Fruit fly (Drosophila melanogaster) whole organism, prepupa: Measurements from ENCODE around the gene CG15514.

Experiments
- Blimp-1 ChIP-seq: fragments of 200-800 bp; sonication (Bioruptor generic); optimal IDR thresholded peaks from 3 replicates; lab custom pipeline; 2017; ENCODE audit warnings: missing biosample characterization, missing genetic modification characterization, mild to moderate bottlenecking, moderate library complexity, missing genetic modification reagents
- CG10631 ChIP-seq: fragments of 200-800 bp; sonication (Bioruptor generic); optimal IDR thresholded peaks from 2 replicates; lab custom pipeline; 2016; ENCODE audit warnings: missing biosample characterization, missing genetic modification characterization
- CG10669 ChIP-seq: fragments of 200-800 bp; sonication (Bioruptor generic); optimal IDR thresholded peaks from 3 replicates; lab custom pipeline; 2018; ENCODE audit warnings: missing biosample characterization, mild to moderate bottlenecking, missing genetic modification characterization, moderate library complexity
- CG11762 ChIP-seq: fragments of 200-800 bp; sonication (Bioruptor generic); optimal IDR thresholded peaks from 3 replicates; lab custom pipeline; 2016; ENCODE audit warnings: missing biosample characterization, missing genetic modification characterization; ENCODE audit not compliant: insufficient read depth
- CG11902 ChIP-seq: fragments of 200-800 bp; sonication (Bioruptor generic); optimal IDR thresholded peaks from 3 replicates; lab custom pipeline; 2016; ENCODE audit warnings: missing biosample characterization, missing genetic modification characterization
- CG15336 ChIP-seq: fragments of 200-800 bp; sonication (Bioruptor generic); IDR thresholded peaks from 2 replicates; pipeline ENCODE4 v1.3.6; 2022; ENCODE audit warnings: missing biosample characterization, missing genetic modification characterization
- CG1621 ChIP-seq: fragments of 200-800 bp; sonication (Bioruptor generic); optimal IDR thresholded peaks from 3 replicates; lab custom pipeline; 2018; ENCODE audit warnings: missing biosample characterization, mild to moderate bottlenecking, missing genetic modification characterization
- CG3032 ChIP-seq: fragments of 200-800 bp; optimal IDR thresholded peaks from 2 replicates; lab custom pipeline; 2019; ENCODE audit warnings: missing biosample characterization, mild to moderate bottlenecking, missing genetic modification characterization, moderate library complexity
- CG31627 ChIP-seq: fragments of 200-800 bp; sonication (Bioruptor generic); optimal IDR thresholded peaks from 3 replicates; lab custom pipeline; 2016; ENCODE audit warnings: missing biosample characterization, missing genetic modification characterization
- CG32006 ChIP-seq: fragments of 200-800 bp; sonication (Bioruptor generic); optimal IDR thresholded peaks from 3 replicates; lab custom pipeline; 2017; ENCODE audit warnings: missing biosample characterization, mild to moderate bottlenecking, missing genetic modification characterization
- CG34406 ChIP-seq: fragments of 200-800 bp; sonication (Bioruptor generic); optimal IDR thresholded peaks from 3 replicates; lab custom pipeline; 2016; ENCODE audit warnings: missing biosample characterization, missing genetic modification characterization
- CG3919 ChIP-seq: fragments of 200-800 bp; sonication (Bioruptor generic); optimal IDR thresholded peaks from 3 replicates; lab custom pipeline; 2016; ENCODE audit warnings: missing biosample characterization, missing genetic modification characterization
- CG6276 ChIP-seq: fragments of 200-800 bp; sonication (Bioruptor generic); optimal IDR thresholded peaks from 2 replicates; lab custom pipeline; 2017; ENCODE audit warnings: missing biosample characterization, mild to moderate bottlenecking, missing genetic modification characterization
- CG6792 ChIP-seq: fragments of 200-800 bp; sonication (Bioruptor generic); optimal IDR thresholded peaks from 3 replicates; lab custom pipeline; 2016; ENCODE audit warnings: missing biosample characterization, missing genetic modification characterization
- CG6854 ChIP-seq: fragments of 200-800 bp; sonication (Bioruptor generic); optimal IDR thresholded peaks from 2 replicates; lab custom pipeline; 2017; ENCODE audit warnings: missing biosample characterization, mild to moderate bottlenecking, missing genetic modification characterization
- CG7368 ChIP-seq: fragments of 200-800 bp; sonication (Bioruptor generic); optimal IDR thresholded peaks from 3 replicates; lab custom pipeline; 2016; ENCODE audit warnings: missing biosample characterization, missing genetic modification characterization
- CG8119 ChIP-seq: fragments of 200-800 bp; sonication (Bioruptor generic); IDR thresholded peaks from 3 replicates; pipeline ENCODE4 v1.3.6; 2022; ENCODE audit warnings: missing biosample characterization, missing genetic modification characterization
- CG8319 ChIP-seq: fragments of 200-800 bp; sonication (Bioruptor generic); optimal IDR thresholded peaks from 3 replicates; lab custom pipeline; 2016; ENCODE audit warnings: missing biosample characterization, missing genetic modification characterization
- CG8632 ChIP-seq: fragments of 200-800 bp; sonication (Bioruptor generic); optimal IDR thresholded peaks from 3 replicates; lab custom pipeline; 2016; ENCODE audit warnings: missing biosample characterization, missing genetic modification characterization
- Eip78C ChIP-seq: fragments of 200-800 bp; sonication (Bioruptor generic); peaks from one replicate; lab custom pipeline; 2016; ENCODE audit warnings: missing biosample characterization, missing genetic modification characterization
- Eip93F ChIP-seq: fragments of 200-800 bp; sonication (Bioruptor generic); optimal IDR thresholded peaks from 2 replicates; lab custom pipeline; 2016; ENCODE audit warnings: missing biosample characterization, mild to moderate bottlenecking, missing genetic modification characterization
- Ets21C ChIP-seq: fragments of 200-800 bp; sonication (Bioruptor generic); optimal IDR thresholded peaks from 3 replicates; lab custom pipeline; 2016; ENCODE audit warnings: missing biosample characterization, missing genetic modification characterization
- Ets96B ChIP-seq: fragments of 200-800 bp; optimal IDR thresholded peaks from 2 replicates; lab custom pipeline; 2019; ENCODE audit warnings: missing biosample characterization, mild to moderate bottlenecking, missing genetic modification characterization, moderate library complexity
- Hr38 ChIP-seq: sonication (Bioruptor generic); optimal IDR thresholded peaks from 2 replicates; lab custom pipeline; 2016; ENCODE audit warnings: missing biosample characterization, missing genetic modification characterization
- Hr39 ChIP-seq: fragments of 200-800 bp; sonication (Bioruptor generic); optimal IDR thresholded peaks from 2 replicates; lab custom pipeline; 2016; ENCODE audit warnings: missing biosample characterization, missing genetic modification characterization
- Hr4 ChIP-seq: fragments of 200-800 bp; sonication (Bioruptor generic); optimal IDR thresholded peaks from 3 replicates; lab custom pipeline; 2016; ENCODE audit warnings: missing biosample characterization, missing genetic modification characterization
- Met ChIP-seq: fragments of 200-800 bp; sonication (Bioruptor generic); optimal IDR thresholded peaks from 3 replicates; lab custom pipeline; 2016; ENCODE audit warnings: missing biosample characterization, missing genetic modification characterization
- OdsH ChIP-seq: fragments of 200-800 bp; sonication (Bioruptor generic); optimal IDR thresholded peaks from 3 replicates; lab custom pipeline; 2016; ENCODE audit warnings: missing biosample characterization, missing genetic modification characterization
- Smox ChIP-seq: fragments of 200-800 bp; sonication (Bioruptor generic); optimal IDR thresholded peaks from 3 replicates; lab custom pipeline; 2016; ENCODE audit warnings: missing biosample characterization, missing genetic modification characterization
- Sox102F ChIP-seq: fragments of 200-800 bp; sonication (Bioruptor generic); optimal IDR thresholded peaks from 2 replicates; lab custom pipeline; 2016; ENCODE audit warnings: missing biosample characterization, mild to moderate bottlenecking, missing genetic modification characterization
- Sox14 ChIP-seq: fragments of 200-800 bp; sonication (Bioruptor generic); optimal IDR thresholded peaks from 3 replicates; lab custom pipeline; 2016; ENCODE audit warnings: missing biosample characterization, missing genetic modification characterization
- Sox15 ChIP-seq: fragments of 200-800 bp; sonication (Bioruptor generic); optimal IDR thresholded peaks from 3 replicates; lab custom pipeline; 2016; ENCODE audit warnings: missing biosample characterization, missing genetic modification characterization
- achi ChIP-seq: fragments of 200-800 bp; sonication (Bioruptor generic); optimal IDR thresholded peaks from 3 replicates; lab custom pipeline; 2016; ENCODE audit warnings: missing biosample characterization, missing genetic modification characterization
- acj6 ChIP-seq: fragments of 200-800 bp; sonication (Bioruptor generic); optimal IDR thresholded peaks from 3 replicates; lab custom pipeline; 2016; ENCODE audit warnings: missing biosample characterization, missing genetic modification characterization
- cyc ChIP-seq: fragments of 200-800 bp; sonication (Bioruptor generic); optimal IDR thresholded peaks from 3 replicates; lab custom pipeline; 2016; ENCODE audit warnings: missing biosample characterization, missing genetic modification characterization
- dac ChIP-seq: fragments of 200-800 bp; sonication (Bioruptor generic); optimal IDR thresholded peaks from 2 replicates; lab custom pipeline; 2017; ENCODE audit warnings: missing biosample characterization, mild to moderate bottlenecking, missing genetic modification characterization
- dsx ChIP-seq: fragments of 200-800 bp; optimal IDR thresholded peaks from 3 replicates; lab custom pipeline; 2019; ENCODE audit warnings: missing biosample characterization, mild to moderate bottlenecking, missing genetic modification characterization, moderate library complexity; ENCODE audit not compliant: poor library complexity, severe bottlenecking
- eg ChIP-seq: fragments of 200-800 bp; sonication (Bioruptor generic); IDR thresholded peaks from 3 replicates; pipeline ENCODE4 v1.3.6; 2022; ENCODE audit warnings: missing biosample characterization, missing genetic modification characterization
- esn ChIP-seq: fragments of 200-800 bp; sonication (Bioruptor generic); optimal IDR thresholded peaks from 2 replicates; lab custom pipeline; 2016; ENCODE audit warnings: missing biosample characterization, mild to moderate bottlenecking, missing genetic modification characterization, moderate library complexity
- fd59A ChIP-seq: fragments of 200-800 bp; sonication (Bioruptor generic); optimal IDR thresholded peaks from 2 replicates; lab custom pipeline; 2017; ENCODE audit warnings: missing biosample characterization, mild to moderate bottlenecking, missing genetic modification characterization, missing genetic modification reagents
- fkh ChIP-seq: fragments of 200-800 bp; sonication (Bioruptor generic); optimal IDR thresholded peaks from 3 replicates; lab custom pipeline; 2017; ENCODE audit warnings: missing biosample characterization, mild to moderate bottlenecking, missing genetic modification characterization, moderate library complexity
- lz ChIP-seq: fragments of 200-800 bp; sonication (Bioruptor generic); optimal IDR thresholded peaks from 3 replicates; lab custom pipeline; 2016; ENCODE audit warnings: missing biosample characterization, missing genetic modification characterization
- net ChIP-seq: fragments of 200-800 bp; sonication (Bioruptor generic); optimal IDR thresholded peaks from 3 replicates; lab custom pipeline; 2016; ENCODE audit warnings: missing biosample characterization, missing genetic modification characterization
- pdm3 ChIP-seq: fragments of 200-800 bp; sonication (Bioruptor generic); optimal IDR thresholded peaks from 3 replicates; lab custom pipeline; 2016; ENCODE audit warnings: missing biosample characterization, missing genetic modification characterization
- salr ChIP-seq, 2 experiments: fragments of 200-800 bp; sonication (Bioruptor generic); optimal IDR thresholded peaks; 3 replicates each; lab custom pipeline; 2016 to 2018; ENCODE audit warnings: missing biosample characterization in 2 of 2, missing genetic modification characterization in 2 of 2, mild to moderate bottlenecking in 1 of 2
- spab ChIP-seq: fragments of 200-800 bp; sonication (Bioruptor generic); optimal IDR thresholded peaks from 2 replicates; lab custom pipeline; 2017; ENCODE audit warnings: missing biosample characterization, mild to moderate bottlenecking, missing genetic modification characterization, missing genetic modification reagents
- ss ChIP-seq, 2 experiments: fragments of 200-800 bp; sonication (Bioruptor generic); optimal IDR thresholded peaks; 2 replicates in 1 of 2; 3 replicates in 1 of 2; lab custom pipeline; 2017 to 2018; ENCODE audit warnings: mild to moderate bottlenecking in 2 of 2, missing biosample characterization in 2 of 2, missing genetic modification characterization in 2 of 2, moderate library complexity in 1 of 2
- topi ChIP-seq: fragments of 200-800 bp; sonication (Bioruptor generic); optimal IDR thresholded peaks from 3 replicates; lab custom pipeline; 2016; ENCODE audit warnings: missing biosample characterization, missing genetic modification characterization
- vri ChIP-seq: fragments of 200-800 bp; sonication (Bioruptor generic); optimal IDR thresholded peaks from 3 replicates; lab custom pipeline; 2016; ENCODE audit warnings: missing biosample characterization, mild to moderate bottlenecking, missing genetic modification characterization

CG15514 gene

dm6 chr3R:29862795-29863194, 1.5 kb upstream of the CG15514 start:
- TF ChIP-seq Eip78C (GFP tag; lab: Kevin White, UChicago) (no peak), OdsH (GFP tag; lab: Kevin White, UChicago) (no peak), dac (GFP tag; lab: Kevin White, UChicago) (no peak), CG7368 (GFP tag; lab: Kevin White, UChicago) (no peak), fkh (GFP tag; lab: Kevin White, UChicago) (no peak), spab (GFP tag; lab: Kevin White, UChicago) (no peak), CG11902 (no peak), cyc (no peak), lz (GFP tag; lab: Kevin White, UChicago) (no peak), CG8319 (no peak), acj6 (GFP tag; lab: Kevin White, UChicago) (no peak), CG8119 (GFP tag; lab: Robert Waterston, UW) (no peak), Hr4 (GFP tag; lab: Kevin White, UChicago) (no peak), Ets21C (no peak), CG31627 (GFP tag; lab: Kevin White, UChicago) (no peak), eg (GFP tag; lab: Robert Waterston, UW) (no peak), Eip93F (no peak)

- TF ChIP-seq fd59A (no peak), Smox (GFP tag; lab: Kevin White, UChicago) (no peak), spab (GFP tag; lab: Kevin White, UChicago) (no peak), lz (GFP tag; lab: Kevin White, UChicago) (peak; percentile 38), Met (GFP tag; lab: Kevin White, UChicago) (no peak), CG11902 (no peak), pdm3 (no peak), Ets96B (tag; lab: Kevin White, UChicago) (no peak), CG6792 (GFP tag; lab: Kevin White, UChicago) (peak; percentile 30), CG10669 (GFP tag; lab: Kevin White, UChicago) (no peak), OdsH (GFP tag; lab: Kevin White, UChicago) (no peak), CG3919 (GFP tag; lab: Kevin White, UChicago) (no peak), CG32006 (GFP tag; lab: Kevin White, UChicago) (no peak), CG8119 (GFP tag; lab: Robert Waterston, UW) (no peak), topi (no peak), Hr39 (GFP tag; lab: Kevin White, UChicago) (no peak), CG7368 (GFP tag; lab: Kevin White, UChicago) (no peak), CG11762 (no peak), Sox102F (no peak), Hr4 (GFP tag; lab: Kevin White, UChicago) (no peak), CG10631 (GFP tag; lab: Kevin White, UChicago) (no peak), CG8319 (no peak), Sox15 (GFP tag; lab: Kevin White, UChicago) (peak; percentile 12), CG1621 (no peak), CG34406 (GFP tag; lab: Kevin White, UChicago) (no peak), Blimp-1 (GFP tag; lab: Kevin White, UChicago) (no peak), dsx (no peak), vri (no peak), acj6 (GFP tag; lab: Kevin White, UChicago) (no peak), achi (GFP tag; lab: Kevin White, UChicago) (no peak), CG6276 (no peak), net (GFP tag; lab: Kevin White, UChicago) (no peak), esn (GFP tag; lab: Kevin White, UChicago) (peak; percentile 43), CG6854 (GFP tag; lab: Kevin White, UChicago) (no peak), fkh (GFP tag; lab: Kevin White, UChicago) (peak; percentile 90), ss (GFP tag; optimal IDR thresholded peaks at IDR 0.05; lab: Kevin White, UChicago) (no peak), cyc (peak; percentile 54), salr (GFP tag; optimal IDR thresholded peaks at IDR 0.05; lab: Kevin White, UChicago) (peak in 1 of 2 experiments; percentile 21), CG15336 (GFP tag; lab: Robert Waterston, UW) (0 out of 2 replicates have a peak, but pooled peaks have one; percentile 36), Hr38 (no peak), CG8632 (GFP tag; lab: Kevin White, UChicago) (no peak), dac (GFP tag; lab: Kevin White, UChicago) (no peak), CG3032 (tag; lab: Kevin White, UChicago) (peak; percentile 33), Sox14 (peak; percentile 36), CG31627 (GFP tag; lab: Kevin White, UChicago) (peak; percentile 35)
Observed at dm6 chr3R:29859763-29860162, 1.5 kb downstream of the CG15514 start.
